Worm (Caenorhabditis elegans) whole organism, L2 larva: Measurements from ENCODE around the gene mog-4.

ENCODE experiments used
- C34F6.9 ChIP-seq: fragments of 150-350 bp; optimal IDR thresholded peaks from 2 replicates; lab custom pipeline; 2014; ENCODE audit warnings: missing biosample characterization, missing genetic modification characterization
- F13H6.1 ChIP-seq: sonication (generic microtip); optimal IDR thresholded peaks from 2 replicates; lab custom pipeline; 2016; ENCODE audit warnings: missing genetic modification characterization, missing compliant biosample characterization
- R02D3.7 ChIP-seq: fragments of 150-350 bp; optimal IDR thresholded peaks from 2 replicates; lab custom pipeline; 2014; ENCODE audit warnings: missing biosample characterization, missing genetic modification characterization
- Y55F3AM.14 ChIP-seq: fragments of 200-800 bp; sonication (Bioruptor generic); optimal IDR thresholded peaks from 2 replicates; lab custom pipeline; 2018; ENCODE audit warnings: mild to moderate bottlenecking, missing genetic modification characterization, missing compliant biosample characterization
- ZK546.5 ChIP-seq: sonication (generic microtip); optimal IDR thresholded peaks from 2 replicates; lab custom pipeline; 2017; ENCODE audit warnings: missing biosample characterization, missing genetic modification characterization
- ama-1 ChIP-seq: fragments of 150-350 bp; optimal IDR thresholded peaks from 2 replicates; lab custom pipeline; 2018; ENCODE audit warnings: inconsistent platforms
- blmp-1 ChIP-seq: sonication (generic microtip); optimal IDR thresholded peaks from 2 replicates; lab custom pipeline; 2017; ENCODE audit warnings: missing genetic modification characterization, mild to moderate bottlenecking, missing compliant biosample characterization, antibody characterized with exemption, moderate library complexity; ENCODE audit not compliant: insufficient read depth
- ceh-82 ChIP-seq: fragments of 150-350 bp; optimal IDR thresholded peaks from 2 replicates; lab custom pipeline; 2014; ENCODE audit warnings: missing biosample characterization, missing genetic modification characterization
- dmd-4 ChIP-seq: sonication (generic microtip); optimal IDR thresholded peaks from 2 replicates; lab custom pipeline; 2017; ENCODE audit warnings: missing biosample characterization, missing genetic modification characterization
- egl-27 ChIP-seq: sonication (generic microtip); optimal IDR thresholded peaks from 3 replicates; lab custom pipeline; 2017; ENCODE audit warnings: missing biosample characterization, missing genetic modification reagents, missing genetic modification characterization
- elt-1 ChIP-seq: fragments of 150-350 bp; optimal IDR thresholded peaks from 2 replicates; lab custom pipeline; 2014; ENCODE audit warnings: missing biosample characterization, missing genetic modification characterization
- elt-3 ChIP-seq: sonication (generic microtip); optimal IDR thresholded peaks from 2 replicates; lab custom pipeline; 2017; ENCODE audit warnings: missing biosample characterization, missing genetic modification characterization
- lin-11 ChIP-seq: fragments of 150-350 bp; sonication (generic microtip); optimal IDR thresholded peaks from 2 replicates; lab custom pipeline; 2014; ENCODE audit warnings: missing biosample characterization, missing genetic modification characterization, inconsistent platforms, mixed read lengths
- lin-13 ChIP-seq: fragments of 150-350 bp; optimal IDR thresholded peaks from 2 replicates; lab custom pipeline; 2014; ENCODE audit warnings: missing biosample characterization, missing genetic modification reagents, missing genetic modification characterization
- lin-39 ChIP-seq: fragments of 150-350 bp; optimal IDR thresholded peaks from 2 replicates; lab custom pipeline; 2014; ENCODE audit warnings: missing biosample characterization, missing genetic modification reagents, missing genetic modification characterization
- lsy-2 ChIP-seq, 2 experiments: fragments of 150-350 bp in 1 of 2; sonication (generic microtip) in 1 of 2; optimal IDR thresholded peaks; 2 replicates each; lab custom pipeline; 2014 to 2017; ENCODE audit warnings: missing biosample characterization in 2 of 2, missing genetic modification characterization in 2 of 2
- mab-5 ChIP-seq: fragments of 150-350 bp; optimal IDR thresholded peaks from 2 replicates; lab custom pipeline; 2014; ENCODE audit warnings: missing biosample characterization, missing genetic modification characterization
- mbf-1 ChIP-seq: sonication (generic microtip); optimal IDR thresholded peaks from 2 replicates; lab custom pipeline; 2017; ENCODE audit warnings: missing biosample characterization, missing genetic modification characterization
- nhr-10 ChIP-seq: sonication (generic microtip); optimal IDR thresholded peaks from 2 replicates; lab custom pipeline; 2017; ENCODE audit warnings: missing biosample characterization, missing genetic modification characterization
- nhr-12 ChIP-seq: fragments of 150-350 bp; optimal IDR thresholded peaks from 2 replicates; lab custom pipeline; 2014; ENCODE audit warnings: missing biosample characterization, missing genetic modification characterization
- nhr-23 ChIP-seq: fragments of 150-350 bp; optimal IDR thresholded peaks from 2 replicates; lab custom pipeline; 2014; ENCODE audit warnings: missing biosample characterization, missing genetic modification reagents, missing genetic modification characterization
- nhr-25 ChIP-seq: fragments of 150-350 bp; sonication (generic microtip); optimal IDR thresholded peaks from 3 replicates; lab custom pipeline; 2014; ENCODE audit warnings: missing biosample characterization, missing genetic modification characterization
- nhr-77 ChIP-seq: fragments of 150-350 bp; optimal IDR thresholded peaks from 2 replicates; lab custom pipeline; 2014; ENCODE audit warnings: missing biosample characterization, missing genetic modification characterization
- sem-4 ChIP-seq: fragments of 150-350 bp; optimal IDR thresholded peaks from 2 replicates; lab custom pipeline; 2014; ENCODE audit warnings: missing biosample characterization, missing genetic modification reagents, missing genetic modification characterization
- skn-1 ChIP-seq: sonication (generic microtip); optimal IDR thresholded peaks from 2 replicates; lab custom pipeline; 2017; ENCODE audit warnings: missing biosample characterization, missing genetic modification characterization
- sma-3 ChIP-seq: sonication (generic microtip); optimal IDR thresholded peaks from 2 replicates; lab custom pipeline; 2016; ENCODE audit warnings: missing genetic modification reagents, missing genetic modification characterization, missing compliant biosample characterization
- sma-9 ChIP-seq, 2 experiments: fragments of 150-350 bp in 1 of 2; sonication (generic microtip) in 1 of 2; optimal IDR thresholded peaks; 2 replicates each; lab custom pipeline; 2014 to 2016; ENCODE audit warnings: missing genetic modification characterization in 2 of 2, mild to moderate bottlenecking in 1 of 2, missing biosample characterization in 1 of 2, missing compliant biosample characterization in 1 of 2, missing genetic modification reagents in 1 of 2, moderate library complexity in 1 of 2
- snpc-4 ChIP-seq: fragments of 150-350 bp; optimal IDR thresholded peaks from 2 replicates; lab custom pipeline; 2014; ENCODE audit warnings: missing biosample characterization, missing genetic modification characterization
- unc-55 ChIP-seq: fragments of 150-350 bp; sonication (generic microtip); optimal IDR thresholded peaks from 3 replicates; lab custom pipeline; 2014; ENCODE audit warnings: missing biosample characterization, missing genetic modification reagents, missing genetic modification characterization
- unc-62 ChIP-seq: fragments of 150-350 bp; optimal IDR thresholded peaks from 2 replicates; lab custom pipeline; 2014; ENCODE audit warnings: missing biosample characterization, missing genetic modification reagents, missing genetic modification characterization
- ztf-1 ChIP-seq: fragments of 200-800 bp; sonication (Bioruptor generic); conservative IDR thresholded peaks from 2 replicates; pipeline ENCODE4 v1.3.6; 2022; ENCODE audit warnings: missing genetic modification characterization, missing compliant biosample characterization
- ztf-11 ChIP-seq: sonication (generic microtip); optimal IDR thresholded peaks from 2 replicates; lab custom pipeline; 2017; ENCODE audit warnings: missing biosample characterization, missing genetic modification characterization
- ztf-4 ChIP-seq: fragments of 150-350 bp; optimal IDR thresholded peaks from 2 replicates; lab custom pipeline; 2014; ENCODE audit warnings: missing biosample characterization, missing genetic modification characterization

The mog-4 gene

ce11 chrII:14582206-14582605 lies 20.8 kb upstream of the mog-4 start, which contains the start of gene C01G12.3:
Gene C01G12.3 (minus strand): TSS chrII:14582306.
- no peak for TF ChIP-seq ceh-82 (tag; lab: Kevin White, UChicago)
- no peak for TF ChIP-seq ztf-11 (tag; lab: Kevin White, UChicago)
- TF ChIP-seq R02D3.7 (tag; lab: Kevin White, UChicago), result no peak
- TF ChIP-seq F13H6.1 (tag; lab: Kevin White, UChicago), result no peak
- TF ChIP-seq mab-5 (tag; lab: Kevin White, UChicago), result no peak
- no peak for TF ChIP-seq unc-55 (GFP tag; lab: Kevin White, UChicago)
- TF ChIP-seq ztf-4 (tag; lab: Kevin White, UChicago), result no peak
- no peak for TF ChIP-seq lin-39 (tag; lab: Kevin White, UChicago)
- TF ChIP-seq C34F6.9 (tag; lab: Kevin White, UChicago), result no peak
- no peak for TF ChIP-seq nhr-77 (tag; lab: Kevin White, UChicago)
- TF ChIP-seq snpc-4 (tag; lab: Kevin White, UChicago), result no peak
- TF ChIP-seq blmp-1 (tag; lab: Kevin White, UChicago), result no peak
- TF ChIP-seq skn-1 (tag; lab: Kevin White, UChicago), result no peak
- no peak for TF ChIP-seq nhr-10 (tag; lab: Kevin White, UChicago)
- TF ChIP-seq lin-11 (tag; lab: Kevin White, UChicago), result no peak

- TF ChIP-seq mab-5 (tag; lab: Kevin White, UChicago) (no peak), nhr-25 (no peak), sma-9 (GFP tag; optimal IDR thresholded peaks at IDR 0.05; lab: Kevin White, UChicago) (no peak), sma-9 (tag; optimal IDR thresholded peaks at IDR 0.05; lab: Kevin White, UChicago) (no peak), ama-1 (lab: Kevin White, UChicago) (no peak), ceh-82 (tag; lab: Kevin White, UChicago) (no peak), lsy-2 (tag; optimal IDR thresholded peaks at IDR 0.05; lab: Kevin White, UChicago) (no peak), mbf-1 (tag; lab: Kevin White, UChicago) (no peak), unc-62 (GFP tag; lab: Kevin White, UChicago) (no peak), sem-4 (tag; lab: Kevin White, UChicago) (no peak), blmp-1 (tag; lab: Kevin White, UChicago) (no peak), ztf-1 (GFP tag; lab: Robert Waterston, UW) (no peak), Y55F3AM.14 (GFP tag; lab: Kevin White, UChicago) (no peak), elt-1 (tag; lab: Kevin White, UChicago) (no peak)
These were observed 19.1 kb upstream of the mog-4 start, which contains the start of the genes nspb-8 and nspb-9 for ce11 chrII:14580549-14580948. Gene nspb-8 (minus strand): TSS chrII:14580649. Gene nspb-9 (plus strand): TSS chrII:14580859.

ce11 chrII:14578716-14579115 lies 17.3 kb upstream of the mog-4 start, which contains the start of gene C01G12.9:
Gene C01G12.9 (plus strand): TSS chrII:14579016.
- TF ChIP-seq snpc-4 (tag; lab: Kevin White, UChicago) (no peak), egl-27 (tag; lab: Kevin White, UChicago) (no peak), sem-4 (tag; lab: Kevin White, UChicago) (no peak)
- TF ChIP-seq, all 48 proteins: peak for 0

ce11 chrII:14578013-14578412 lies 16.6 kb upstream of the mog-4 start, which contains the start of gene nspb-7:
Gene nspb-7 (plus strand): TSS chrII:14578313.
- TF ChIP-seq nhr-77 (tag; lab: Kevin White, UChicago) (no peak), elt-3 (tag; lab: Kevin White, UChicago) (no peak), sma-3 (no peak), blmp-1 (tag; lab: Kevin White, UChicago) (no peak), dmd-4 (tag; lab: Kevin White, UChicago) (no peak)

- TF ChIP-seq nhr-25 (no peak), ZK546.5 (tag; lab: Kevin White, UChicago) (no peak), R02D3.7 (tag; lab: Kevin White, UChicago) (no peak), dmd-4 (tag; lab: Kevin White, UChicago) (no peak), nhr-10 (tag; lab: Kevin White, UChicago) (no peak), lin-13 (GFP tag; lab: Kevin White, UChicago) (no peak), elt-3 (tag; lab: Kevin White, UChicago) (no peak), nhr-12 (tag; lab: Kevin White, UChicago) (no peak), egl-27 (tag; lab: Kevin White, UChicago) (no peak), mab-5 (tag; lab: Kevin White, UChicago) (no peak), nhr-23 (no peak), ztf-1 (GFP tag; lab: Robert Waterston, UW) (no peak), ztf-4 (tag; lab: Kevin White, UChicago) (no peak)
These were observed 15.0 kb upstream of the mog-4 start, which contains the start of gene C01G12.13 for ce11 chrII:14576429-14576828. Gene C01G12.13 (plus strand): TSS chrII:14576729.
